Fruit fly (Drosophila melanogaster) whole organism, embryonic: ENCODE results near the gene NK7.1.
A peak's percentile ranks its signal among the peaks of the same experiment; 100 is the strongest.

Experiments used
- Asciz ChIP-seq: fragments of 200-800 bp; sonication (Bioruptor generic); optimal IDR thresholded peaks from 2 replicates; lab custom pipeline; 2017; ENCODE audit warnings: missing biosample characterization, mild to moderate bottlenecking, missing genetic modification characterization, missing genetic modification reagents
- B-H1 ChIP-seq: fragments of 200-800 bp; sonication (Bioruptor generic); IDR thresholded peaks from 3 replicates; pipeline ENCODE4 v1.3.6; 2022; ENCODE audit warnings: missing biosample characterization, missing genetic modification characterization
- Bteb2 ChIP-seq: fragments of 200-800 bp; sonication (Bioruptor generic); optimal IDR thresholded peaks from 2 replicates; lab custom pipeline; 2016; ENCODE audit warnings: missing biosample characterization, missing genetic modification characterization
- CG10462 ChIP-seq: fragments of 200-800 bp; sonication (Bioruptor generic); optimal IDR thresholded peaks from 2 replicates; lab custom pipeline; 2016; ENCODE audit warnings: missing biosample characterization, missing genetic modification characterization
- CG11085 ChIP-seq: fragments of 200-800 bp; sonication (Bioruptor generic); IDR thresholded peaks from 2 replicates; pipeline ENCODE4 v1.3.6; 2022; ENCODE audit warnings: missing biosample characterization, missing genetic modification characterization
- CG13287 ChIP-seq: fragments of 200-800 bp; sonication (Bioruptor generic); IDR thresholded peaks from 2 replicates; pipeline ENCODE4 v1.3.6; 2022; ENCODE audit warnings: missing biosample characterization, missing genetic modification characterization; ENCODE audit not compliant: partially characterized antibody
- CG13296 ChIP-seq: fragments of 200-800 bp; sonication (Bioruptor generic); optimal IDR thresholded peaks from 3 replicates; lab custom pipeline; 2018; ENCODE audit warnings: missing biosample characterization, mild to moderate bottlenecking, missing genetic modification characterization
- CG13424 ChIP-seq: fragments of 200-800 bp; sonication (Bioruptor generic); optimal IDR thresholded peaks from 2 replicates; lab custom pipeline; 2019; ENCODE audit warnings: missing biosample characterization, mild to moderate bottlenecking, missing genetic modification characterization, moderate library complexity
- CG15011 ChIP-seq: fragments of 200-800 bp; sonication (Bioruptor generic); optimal IDR thresholded peaks from 3 replicates; lab custom pipeline; 2018; ENCODE audit warnings: missing biosample characterization, mild to moderate bottlenecking, missing genetic modification characterization
- CG18011 ChIP-seq: fragments of 200-800 bp; sonication (Bioruptor generic); optimal IDR thresholded peaks from 2 replicates; lab custom pipeline; 2017; ENCODE audit warnings: missing biosample characterization, missing genetic modification characterization, mild to moderate bottlenecking, moderate library complexity, missing genotype
- CG2202 ChIP-seq: fragments of 200-800 bp; sonication (Bioruptor generic); optimal IDR thresholded peaks from 2 replicates; lab custom pipeline; 2018; ENCODE audit warnings: missing biosample characterization, mild to moderate bottlenecking, missing genetic modification characterization
- CG30431 ChIP-seq: fragments of 200-800 bp; sonication (Bioruptor generic); optimal IDR thresholded peaks from 2 replicates; lab custom pipeline; 2017; ENCODE audit warnings: missing biosample characterization, missing genetic modification characterization
- CG33213 ChIP-seq: fragments of 200-800 bp; sonication (Bioruptor generic); optimal IDR thresholded peaks from 3 replicates; lab custom pipeline; 2016; ENCODE audit warnings: missing biosample characterization, missing genetic modification characterization
- CG4360 ChIP-seq: fragments of 200-800 bp; sonication (Bioruptor generic); IDR thresholded peaks from 2 replicates; pipeline ENCODE4 v1.3.6; 2022; ENCODE audit warnings: missing biosample characterization, missing genetic modification characterization
- CG4424 ChIP-seq: fragments of 200-800 bp; sonication (Bioruptor generic); optimal IDR thresholded peaks from 3 replicates; lab custom pipeline; 2016; ENCODE audit warnings: missing biosample characterization, missing genetic modification characterization
- CG4854 ChIP-seq: fragments of 200-800 bp; sonication (Bioruptor generic); optimal IDR thresholded peaks from 2 replicates; lab custom pipeline; 2016; ENCODE audit warnings: missing biosample characterization, missing genetic modification characterization, inconsistent platforms
- CG5953 ChIP-seq: fragments of 200-800 bp; sonication (Bioruptor generic); IDR thresholded peaks from 2 replicates; pipeline ENCODE4 v1.3.6; 2022; ENCODE audit warnings: missing biosample characterization, missing genetic modification characterization
- CG6175 ChIP-seq: fragments of 200-800 bp; sonication (Bioruptor generic); IDR thresholded peaks from 3 replicates; pipeline ENCODE4 v1.3.6; 2022; ENCODE audit warnings: missing biosample characterization, missing genetic modification characterization
- CG6689 ChIP-seq: fragments of 200-800 bp; sonication (Bioruptor generic); IDR thresholded peaks from 2 replicates; pipeline ENCODE4 v1.3.6; 2022; ENCODE audit warnings: missing biosample characterization, missing genetic modification characterization
- CG7372 ChIP-seq: fragments of 200-800 bp; sonication (Bioruptor generic); IDR thresholded peaks from 2 replicates; pipeline ENCODE4 v1.3.6; 2022; ENCODE audit warnings: missing biosample characterization, missing genetic modification characterization
- CG8924 ChIP-seq: fragments of 200-800 bp; optimal IDR thresholded peaks from 3 replicates; lab custom pipeline; 2019; ENCODE audit warnings: missing biosample characterization, mild to moderate bottlenecking, missing genetic modification characterization, moderate library complexity
- CG9876 ChIP-seq: fragments of 200-800 bp; sonication (Bioruptor generic); optimal IDR thresholded peaks from 2 replicates; lab custom pipeline; 2016; ENCODE audit warnings: missing biosample characterization, missing genetic modification characterization
- D19A ChIP-seq: fragments of 200-800 bp; optimal IDR thresholded peaks from 3 replicates; lab custom pipeline; 2019; ENCODE audit warnings: missing biosample characterization, mild to moderate bottlenecking, missing genetic modification characterization, moderate library complexity
- Dll ChIP-seq: fragments of 200-800 bp; sonication (Bioruptor generic); IDR thresholded peaks from 4 replicates; pipeline ENCODE4 v1.3.6; 2022; ENCODE audit warnings: missing biosample characterization, missing genetic modification characterization; ENCODE audit not compliant: partially characterized antibody
- E2f1 ChIP-seq: fragments of 200-800 bp; sonication (Bioruptor generic); IDR thresholded peaks from 2 replicates; pipeline ENCODE4 v1.3.6; 2022; ENCODE audit warnings: missing biosample characterization, missing genetic modification characterization
- H15 ChIP-seq: fragments of 200-800 bp; sonication (Bioruptor generic); IDR thresholded peaks from 3 replicates; pipeline ENCODE4 v1.3.6; 2022; ENCODE audit warnings: missing biosample characterization, missing genetic modification characterization
- Hmx ChIP-seq: fragments of 200-800 bp; sonication (Bioruptor generic); optimal IDR thresholded peaks from 2 replicates; lab custom pipeline; 2016; ENCODE audit warnings: missing biosample characterization, missing genetic modification characterization
- Hr3 ChIP-seq: fragments of 200-800 bp; sonication (Bioruptor generic); optimal IDR thresholded peaks from 3 replicates; lab custom pipeline; 2016; ENCODE audit warnings: missing biosample characterization, missing genetic modification characterization
- Hr51 ChIP-seq, 2 experiments: fragments of 200-800 bp; sonication (Bioruptor generic); optimal IDR thresholded peaks; 2 replicates in 1 of 2; 3 replicates in 1 of 2; lab custom pipeline; 2016 to 2018; ENCODE audit warnings: missing biosample characterization in 2 of 2, missing genetic modification characterization in 2 of 2, mild to moderate bottlenecking in 1 of 2, moderate library complexity in 1 of 2
- Meics ChIP-seq: fragments of 200-800 bp; sonication (Bioruptor generic); optimal IDR thresholded peaks from 2 replicates; lab custom pipeline; 2017; ENCODE audit warnings: missing biosample characterization, mild to moderate bottlenecking, missing genetic modification characterization
- Mrtf ChIP-seq: fragments of 200-800 bp; sonication (Bioruptor generic); IDR thresholded peaks from 3 replicates; pipeline ENCODE4 v1.3.6; 2022; ENCODE audit warnings: missing biosample characterization, missing genetic modification characterization
- Myb ChIP-seq: fragments of 200-800 bp; sonication (Bioruptor generic); optimal IDR thresholded peaks from 2 replicates; lab custom pipeline; 2016; ENCODE audit warnings: missing biosample characterization, missing genetic modification characterization
- NC2β ChIP-seq: fragments of 200-800 bp; sonication (Bioruptor generic); optimal IDR thresholded peaks from 2 replicates; lab custom pipeline; 2016; ENCODE audit warnings: missing biosample characterization, missing genetic modification characterization
- NK7.1 ChIP-seq: fragments of 200-800 bp; sonication (Bioruptor generic); optimal IDR thresholded peaks from 3 replicates; lab custom pipeline; 2016; ENCODE audit warnings: missing biosample characterization, missing genetic modification characterization
- Nf-YB ChIP-seq: fragments of 200-800 bp; sonication (Bioruptor generic); optimal IDR thresholded peaks from 3 replicates; lab custom pipeline; 2019; ENCODE audit warnings: missing biosample characterization, mild to moderate bottlenecking, missing genetic modification characterization, moderate library complexity
- Six4 ChIP-seq: fragments of 200-800 bp; sonication (Bioruptor generic); optimal IDR thresholded peaks from 2 replicates; lab custom pipeline; 2016; ENCODE audit warnings: missing biosample characterization, missing genetic modification characterization
- Sox102F ChIP-seq: fragments of 200-800 bp; sonication (Bioruptor generic); optimal IDR thresholded peaks from 2 replicates; lab custom pipeline; 2018; ENCODE audit warnings: missing biosample characterization, mild to moderate bottlenecking, missing genetic modification characterization, moderate library complexity
- ase ChIP-seq: fragments of 200-800 bp; sonication (Bioruptor generic); IDR thresholded peaks from 3 replicates; pipeline ENCODE4 v1.3.6; 2022; ENCODE audit warnings: missing biosample characterization, missing genetic modification characterization
- bbx ChIP-seq: fragments of 200-800 bp; sonication (Bioruptor generic); IDR thresholded peaks from 2 replicates; pipeline ENCODE4 v1.3.6; 2022; ENCODE audit warnings: missing biosample characterization, missing genetic modification characterization; ENCODE audit not compliant: partially characterized antibody
- cato ChIP-seq: fragments of 200-800 bp; sonication (Bioruptor generic); optimal IDR thresholded peaks from 2 replicates; lab custom pipeline; 2016; ENCODE audit warnings: missing biosample characterization, missing genetic modification characterization, borderline replicate concordance
- dati ChIP-seq: fragments of 200-800 bp; sonication (Bioruptor generic); IDR thresholded peaks from 2 replicates; pipeline ENCODE4 v1.3.6; 2022; ENCODE audit warnings: missing biosample characterization, missing genetic modification characterization
- esg ChIP-seq: fragments of 200-800 bp; sonication (Bioruptor generic); conservative IDR thresholded peaks from 2 replicates; pipeline ENCODE4 v1.3.6; 2022; ENCODE audit warnings: missing biosample characterization, missing genetic modification characterization
- fru ChIP-seq: fragments of >200 bp; optimal IDR thresholded peaks from 2 replicates; lab custom pipeline; 2017
- gsb ChIP-seq: fragments of 200-800 bp; sonication (Bioruptor generic); IDR thresholded peaks from 2 replicates; pipeline ENCODE4 v1.3.6; 2022; ENCODE audit warnings: missing biosample characterization, missing genetic modification characterization
- hb ChIP-seq: fragments of 200-800 bp; sonication (Bioruptor generic); IDR thresholded peaks from 3 replicates; pipeline ENCODE4 v1.3.6; 2022; ENCODE audit warnings: missing biosample characterization, missing genetic modification characterization; ENCODE audit not compliant: partially characterized antibody
- maf-S ChIP-seq: fragments of 200-800 bp; sonication (Bioruptor generic); optimal IDR thresholded peaks from 2 replicates; lab custom pipeline; 2016; ENCODE audit warnings: missing biosample characterization, missing genetic modification characterization
- nerfin-1 ChIP-seq: fragments of 200-800 bp; sonication (Bioruptor generic); optimal IDR thresholded peaks from 3 replicates; lab custom pipeline; 2019; ENCODE audit warnings: missing biosample characterization, mild to moderate bottlenecking, missing genetic modification characterization, moderate library complexity
- row ChIP-seq: fragments of 200-800 bp; sonication (Bioruptor generic); IDR thresholded peaks from 3 replicates; pipeline ENCODE4 v1.3.6; 2022; ENCODE audit warnings: missing biosample characterization, missing genetic modification characterization
- schlank ChIP-seq: fragments of 200-800 bp; sonication (Bioruptor generic); optimal IDR thresholded peaks from 2 replicates; lab custom pipeline; 2018; ENCODE audit warnings: missing biosample characterization, mild to moderate bottlenecking, missing genetic modification characterization
- scrt ChIP-seq: fragments of 200-800 bp; sonication (Bioruptor generic); optimal IDR thresholded peaks from 2 replicates; lab custom pipeline; 2018; ENCODE audit warnings: missing biosample characterization, mild to moderate bottlenecking, missing genetic modification characterization, moderate library complexity
- ssp ChIP-seq: fragments of 200-800 bp; sonication (Bioruptor generic); IDR thresholded peaks from 2 replicates; pipeline ENCODE4 v1.3.6; 2022; ENCODE audit warnings: missing biosample characterization, missing genetic modification characterization
- vvl ChIP-seq: fragments of 200-800 bp; sonication (Bioruptor generic); IDR thresholded peaks from 2 replicates; pipeline ENCODE4 v1.3.6; 2022; ENCODE audit warnings: missing biosample characterization, missing genetic modification characterization

Gene NK7.1

dm6 chr3R:14308801-14309217 lies 63.9 kb downstream of the NK7.1 start, which contains the start of gene Polr2I (continued):
- TF ChIP-seq schlank = no peak
- no peak for TF ChIP-seq ase (GFP tag; lab: Robert Waterston, UW)
- peak; percentile 45 for TF ChIP-seq CG8924 (tag; lab: Kevin White, UChicago)
- TF ChIP-seq D19A = no peak
- TF ChIP-seq row = peak; percentile 84
- TF ChIP-seq CG6689 = peak; percentile 42
- TF ChIP-seq CG4424 (GFP tag; lab: Kevin White, UChicago) = peak; percentile 48
- no peak for TF ChIP-seq E2f1 (GFP tag; lab: Robert Waterston, UW)
- TF ChIP-seq Nf-YB = no peak
- TF ChIP-seq scrt (GFP tag; lab: Kevin White, UChicago) = no peak
- TF ChIP-seq Myb (GFP tag; lab: Kevin White, UChicago) = no peak
- TF ChIP-seq Hmx (GFP tag; lab: Kevin White, UChicago) = no peak
- peak; percentile 67 for TF ChIP-seq vvl
- no peak for TF ChIP-seq nerfin-1 (tag; lab: Kevin White, UChicago)
- TF ChIP-seq NK7.1 = no peak
- TF ChIP-seq H15 (GFP tag; lab: Robert Waterston, UW) = no peak
- TF ChIP-seq Dll (GFP tag; lab: Robert Waterston, UW) = 0 out of 4 replicates have a peak, but pooled peaks have one; percentile 49
- no peak for TF ChIP-seq CG7372 (GFP tag; lab: Robert Waterston, UW)
- no peak for TF ChIP-seq Sox102F (GFP tag; lab: Kevin White, UChicago)
- TF ChIP-seq CG13424 (tag; lab: Kevin White, UChicago) = peak; percentile 45
- peak; percentile 25; the same call in 1 of the 2 replicates for TF ChIP-seq ssp (GFP tag; lab: Robert Waterston, UW)
- no peak for TF ChIP-seq hb (GFP tag; lab: Robert Waterston, UW)
- no peak for TF ChIP-seq CG15011 (GFP tag; lab: Kevin White, UChicago)
- no peak for TF ChIP-seq CG33213 (GFP tag; lab: Kevin White, UChicago)
- 0 out of 2 replicates have a peak, but pooled peaks have one; percentile 7 for TF ChIP-seq bbx (GFP tag; lab: Robert Waterston, UW)
- no peak for TF ChIP-seq CG30431 (GFP tag; lab: Kevin White, UChicago)
- TF ChIP-seq B-H1 (GFP tag; lab: Robert Waterston, UW) = no peak
- TF ChIP-seq cato (GFP tag; lab: Kevin White, UChicago) = no peak
- TF ChIP-seq CG2202 (tag; lab: Kevin White, UChicago) = no peak
- TF ChIP-seq gsb (GFP tag; lab: Robert Waterston, UW) = no peak
- TF ChIP-seq CG13287 (GFP tag; lab: Robert Waterston, UW) = no peak
- no peak for TF ChIP-seq CG10462 (GFP tag; lab: Kevin White, UChicago)
- no peak for TF ChIP-seq Six4 (GFP tag; lab: Kevin White, UChicago)
- TF ChIP-seq Asciz (GFP tag; lab: Kevin White, UChicago) = no peak
- TF ChIP-seq dati (GFP tag; lab: Robert Waterston, UW) = no peak
- TF ChIP-seq esg (GFP tag; lab: Robert Waterston, UW) = 0 out of 2 replicates have a peak, but pooled peaks have one; percentile 6
- TF ChIP-seq CG13296 (GFP tag; lab: Kevin White, UChicago) = no peak
- no peak for TF ChIP-seq Hr51 (GFP tag; optimal IDR thresholded peaks at IDR 0.05; lab: Kevin White, UChicago)
- no peak for TF ChIP-seq CG4854
- TF ChIP-seq fru (lab: Kevin White, UChicago) = no peak
- no peak for TF ChIP-seq NC2β
- no peak for TF ChIP-seq CG11085 (GFP tag; lab: Robert Waterston, UW)
- peak; percentile 54 for TF ChIP-seq Hr3 (GFP tag; lab: Kevin White, UChicago)
- no peak for TF ChIP-seq CG18011 (GFP tag; lab: Kevin White, UChicago)
- no peak for TF ChIP-seq CG4360 (GFP tag; lab: Robert Waterston, UW)
- TF ChIP-seq Mrtf (GFP tag; lab: Robert Waterston, UW) = no peak
- no peak for TF ChIP-seq Bteb2 (GFP tag; lab: Kevin White, UChicago)
- TF ChIP-seq CG6175 (GFP tag; lab: Robert Waterston, UW) = no peak
- peak; percentile 25 for TF ChIP-seq Meics (GFP tag; lab: Kevin White, UChicago)
- TF ChIP-seq CG9876 = no peak
- TF ChIP-seq maf-S = no peak
- no peak for TF ChIP-seq CG5953 (GFP tag; lab: Robert Waterston, UW)
